Worm (Caenorhabditis elegans) whole organism, late embryonic: Measurements from ENCODE around the gene R05G9.1.

Source experiments
- C08G9.2 ChIP-seq: sonication (generic microtip); optimal IDR thresholded peaks from 2 replicates; lab custom pipeline; 2016; ENCODE audit warnings: mild to moderate bottlenecking, missing genetic modification characterization, moderate library complexity, missing compliant biosample characterization
- C38D4.7 ChIP-seq: fragments of 200-800 bp; sonication (Bioruptor generic); optimal IDR thresholded peaks from 2 replicates; lab custom pipeline; 2018; ENCODE audit warnings: mild to moderate bottlenecking, missing genetic modification characterization, moderate library complexity, missing compliant biosample characterization
- F13H6.1 ChIP-seq: sonication (generic microtip); optimal IDR thresholded peaks from 2 replicates; lab custom pipeline; 2016; ENCODE audit warnings: missing genetic modification characterization, missing compliant biosample characterization
- K02D7.2 ChIP-seq: sonication (generic microtip); optimal IDR thresholded peaks from 2 replicates; lab custom pipeline; 2017; ENCODE audit warnings: mild to moderate bottlenecking, missing genetic modification characterization, missing compliant biosample characterization
- T23F11.4 ChIP-seq: fragments of 200-800 bp; sonication (Bioruptor generic); optimal IDR thresholded peaks from 2 replicates; lab custom pipeline; 2018; ENCODE audit warnings: mild to moderate bottlenecking, missing genetic modification characterization, missing compliant biosample characterization
- Y22D7AL.16 ChIP-seq: sonication (generic microtip); optimal IDR thresholded peaks from 2 replicates; lab custom pipeline; 2016; ENCODE audit warnings: missing genetic modification characterization, missing compliant biosample characterization
- ahr-1 ChIP-seq: sonication (generic microtip); optimal IDR thresholded peaks from 2 replicates; lab custom pipeline; 2016; ENCODE audit warnings: missing genetic modification characterization, missing compliant biosample characterization
- ceh-18 ChIP-seq: sonication (generic microtip); optimal IDR thresholded peaks from 2 replicates; lab custom pipeline; 2016; ENCODE audit warnings: missing genetic modification characterization, missing compliant biosample characterization
- ceh-24 ChIP-seq: sonication (generic microtip); optimal IDR thresholded peaks from 2 replicates; lab custom pipeline; 2016; ENCODE audit warnings: mild to moderate bottlenecking, missing genetic modification characterization, missing compliant biosample characterization
- ceh-30 ChIP-seq: fragments of 150-350 bp; optimal IDR thresholded peaks from 2 replicates; lab custom pipeline; 2014; ENCODE audit warnings: missing biosample characterization, missing genetic modification characterization
- ceh-31 ChIP-seq: sonication (generic microtip); optimal IDR thresholded peaks from 2 replicates; lab custom pipeline; 2016; ENCODE audit warnings: missing genetic modification characterization, missing compliant biosample characterization
- ceh-48 ChIP-seq: sonication (generic microtip); optimal IDR thresholded peaks from 2 replicates; lab custom pipeline; 2016; ENCODE audit warnings: missing genetic modification characterization, inconsistent platforms, missing compliant biosample characterization
- ceh-6 ChIP-seq: fragments of 200-800 bp; sonication (Bioruptor generic); optimal IDR thresholded peaks from 2 replicates; lab custom pipeline; 2018; ENCODE audit warnings: mild to moderate bottlenecking, missing genetic modification characterization, missing compliant biosample characterization
- ceh-9 ChIP-seq: sonication (generic microtip); optimal IDR thresholded peaks from 2 replicates; lab custom pipeline; 2016; ENCODE audit warnings: mild to moderate bottlenecking, missing genetic modification characterization, inconsistent platforms, missing compliant biosample characterization
- che-1 ChIP-seq: sonication (generic microtip); optimal IDR thresholded peaks from 2 replicates; lab custom pipeline; 2016; ENCODE audit warnings: mild to moderate bottlenecking, missing genetic modification characterization, missing compliant biosample characterization
- elt-2 ChIP-seq: sonication (generic microtip); optimal IDR thresholded peaks from 2 replicates; lab custom pipeline; 2016; ENCODE audit warnings: missing genetic modification reagents, missing genetic modification characterization, missing compliant biosample characterization
- elt-4 ChIP-seq: sonication (generic microtip); optimal IDR thresholded peaks from 2 replicates; lab custom pipeline; 2016; ENCODE audit warnings: missing genetic modification characterization, missing compliant biosample characterization
- ets-4 ChIP-seq: sonication (generic microtip); optimal IDR thresholded peaks from 2 replicates; lab custom pipeline; 2016; ENCODE audit warnings: missing genetic modification characterization, missing compliant biosample characterization
- eyg-1 ChIP-seq: sonication (generic microtip); optimal IDR thresholded peaks from 2 replicates; lab custom pipeline; 2016; ENCODE audit warnings: missing genotype, missing genetic modification characterization, missing compliant biosample characterization
- fax-1 ChIP-seq: sonication (generic microtip); optimal IDR thresholded peaks from 2 replicates; lab custom pipeline; 2016; ENCODE audit warnings: missing genotype, missing genetic modification characterization, missing compliant biosample characterization
- hlh-13 ChIP-seq: fragments of 200-800 bp; sonication (Bioruptor generic); optimal IDR thresholded peaks from 2 replicates; lab custom pipeline; 2018; ENCODE audit warnings: mild to moderate bottlenecking, missing genetic modification characterization, missing compliant biosample characterization
- hlh-15 ChIP-seq: sonication (generic microtip); optimal IDR thresholded peaks from 2 replicates; lab custom pipeline; 2016; ENCODE audit warnings: missing genetic modification characterization, missing compliant biosample characterization
- hlh-30 ChIP-seq: sonication (generic microtip); optimal IDR thresholded peaks from 2 replicates; lab custom pipeline; 2017; ENCODE audit warnings: antibody characterized with exemption, missing genetic modification characterization, missing compliant biosample characterization; ENCODE audit not compliant: insufficient read depth
- hlh-6 ChIP-seq: sonication (generic microtip); optimal IDR thresholded peaks from 2 replicates; lab custom pipeline; 2016; ENCODE audit warnings: missing genotype, missing genetic modification characterization, missing compliant biosample characterization
- hlh-8 ChIP-seq: sonication (generic microtip); optimal IDR thresholded peaks from 2 replicates; lab custom pipeline; 2016; ENCODE audit warnings: missing genotype, missing genetic modification characterization, missing compliant biosample characterization
- lim-6 ChIP-seq: sonication (generic microtip); optimal IDR thresholded peaks from 2 replicates; lab custom pipeline; 2016; ENCODE audit warnings: missing genetic modification characterization, missing compliant biosample characterization
- lin-11 ChIP-seq: fragments of 200-800 bp; sonication (Bioruptor generic); optimal IDR thresholded peaks from 2 replicates; lab custom pipeline; 2018; ENCODE audit warnings: mild to moderate bottlenecking, missing genetic modification characterization, missing compliant biosample characterization
- madf-2 ChIP-seq: sonication (generic microtip); optimal IDR thresholded peaks from 2 replicates; lab custom pipeline; 2017; ENCODE audit warnings: missing genetic modification characterization, missing compliant biosample characterization
- mec-3 ChIP-seq: sonication (generic microtip); optimal IDR thresholded peaks from 2 replicates; lab custom pipeline; 2016; ENCODE audit warnings: borderline replicate concordance, missing genetic modification characterization, missing compliant biosample characterization
- nfya-1 ChIP-seq: sonication (generic microtip); optimal IDR thresholded peaks from 2 replicates; lab custom pipeline; 2017; ENCODE audit warnings: missing genetic modification characterization, mild to moderate bottlenecking, missing compliant biosample characterization, antibody characterized with exemption, moderate library complexity
- nhr-11 ChIP-seq: fragments of 150-350 bp; optimal IDR thresholded peaks from 2 replicates; lab custom pipeline; 2014; ENCODE audit warnings: missing biosample characterization, missing genetic modification characterization
- nhr-232 ChIP-seq: sonication (generic microtip); optimal IDR thresholded peaks from 2 replicates; lab custom pipeline; 2016; ENCODE audit warnings: missing genetic modification characterization, missing compliant biosample characterization
- pag-3 ChIP-seq: sonication (generic microtip); optimal IDR thresholded peaks from 2 replicates; lab custom pipeline; 2016; ENCODE audit warnings: missing compliant biosample characterization, missing genetic modification characterization, borderline replicate concordance
- pha-2 ChIP-seq: sonication (generic microtip); optimal IDR thresholded peaks from 2 replicates; lab custom pipeline; 2017; ENCODE audit warnings: mild to moderate bottlenecking, missing genetic modification characterization, missing compliant biosample characterization
- pqm-1 ChIP-seq: sonication (generic microtip); optimal IDR thresholded peaks from 2 replicates; lab custom pipeline; 2016; ENCODE audit warnings: missing genetic modification characterization, missing compliant biosample characterization
- pros-1 ChIP-seq: fragments of 150-350 bp; optimal IDR thresholded peaks from 2 replicates; lab custom pipeline; 2014; ENCODE audit warnings: missing biosample characterization, missing genetic modification reagents, missing genetic modification characterization
- ref-2 ChIP-seq: sonication (generic microtip); optimal IDR thresholded peaks from 2 replicates; lab custom pipeline; 2016; ENCODE audit warnings: missing genetic modification characterization, missing compliant biosample characterization
- sdc-2 ChIP-seq: sonication (generic microtip); optimal IDR thresholded peaks from 2 replicates; lab custom pipeline; 2016; ENCODE audit warnings: missing genotype, missing genetic modification characterization, missing compliant biosample characterization
- sox-2 ChIP-seq: fragments of 200-800 bp; sonication (Bioruptor generic); IDR thresholded peaks from 2 replicates; pipeline ENCODE4 v1.3.6; 2022; ENCODE audit warnings: missing genetic modification reagents, missing genetic modification characterization, missing compliant biosample characterization
- syd-9 ChIP-seq: sonication (generic microtip); optimal IDR thresholded peaks from 2 replicates; lab custom pipeline; 2016; ENCODE audit warnings: mild to moderate bottlenecking, missing genetic modification characterization, moderate library complexity, missing compliant biosample characterization
- tbx-2 ChIP-seq: sonication (generic microtip); optimal IDR thresholded peaks from 2 replicates; lab custom pipeline; 2016; ENCODE audit warnings: missing genetic modification characterization, missing compliant biosample characterization
- tbx-7 ChIP-seq: sonication (generic microtip); optimal IDR thresholded peaks from 2 replicates; lab custom pipeline; 2016; ENCODE audit warnings: missing genotype, missing genetic modification characterization, missing compliant biosample characterization
- ttx-3 ChIP-seq: sonication (generic microtip); optimal IDR thresholded peaks from 2 replicates; lab custom pipeline; 2016; ENCODE audit warnings: missing genetic modification reagents, missing genetic modification characterization, missing compliant biosample characterization
- unc-3 ChIP-seq, 2 experiments: fragments of 200-800 bp in 1 of 2; sonication (Bioruptor generic) in 1 of 2; sonication (generic microtip) in 1 of 2; conservative IDR thresholded peaks in 1 of 2; optimal IDR thresholded peaks in 1 of 2; 2 replicates each; pipeline versions ENCODE4 v1.3.6 to Lab custom; 2016 to 2022; ENCODE audit warnings: missing compliant biosample characterization in 2 of 2, missing genetic modification characterization in 2 of 2, missing genetic modification reagents in 1 of 2
- unc-86 ChIP-seq: sonication (generic microtip); optimal IDR thresholded peaks from 2 replicates; lab custom pipeline; 2016; ENCODE audit warnings: missing genetic modification characterization, missing compliant biosample characterization
- zip-5 ChIP-seq: sonication (generic microtip); optimal IDR thresholded peaks from 2 replicates; lab custom pipeline; 2016; ENCODE audit warnings: missing genetic modification characterization, missing compliant biosample characterization

Gene R05G9.1

ce11 chrII:6489711-6490184, 13.2 kb upstream of the R05G9.1 start, which contains the start of the genes snr-3 and rsp-5:
TSS of gene snr-3 (minus strand) at chrII:6489761.
TSS of gene rsp-5 (plus strand) at chrII:6490165.
- TF ChIP-seq ceh-6 (no peak), ceh-48 (no peak), nfya-1 (peak; percentile 79), F13H6.1 (tag; lab: Kevin White, UChicago) (no peak), ttx-3 (no peak), T23F11.4 (GFP tag; lab: Kevin White, UChicago) (no peak), ets-4 (tag; lab: Kevin White, UChicago) (no peak), elt-2 (tag; lab: Kevin White, UChicago) (no peak), tbx-2 (peak; percentile 8), hlh-15 (no peak), nhr-11 (no peak), sdc-2 (tag; lab: Kevin White, UChicago) (no peak), pqm-1 (tag; lab: Kevin White, UChicago) (no peak), ceh-30 (tag; lab: Kevin White, UChicago) (no peak)

DNA sequence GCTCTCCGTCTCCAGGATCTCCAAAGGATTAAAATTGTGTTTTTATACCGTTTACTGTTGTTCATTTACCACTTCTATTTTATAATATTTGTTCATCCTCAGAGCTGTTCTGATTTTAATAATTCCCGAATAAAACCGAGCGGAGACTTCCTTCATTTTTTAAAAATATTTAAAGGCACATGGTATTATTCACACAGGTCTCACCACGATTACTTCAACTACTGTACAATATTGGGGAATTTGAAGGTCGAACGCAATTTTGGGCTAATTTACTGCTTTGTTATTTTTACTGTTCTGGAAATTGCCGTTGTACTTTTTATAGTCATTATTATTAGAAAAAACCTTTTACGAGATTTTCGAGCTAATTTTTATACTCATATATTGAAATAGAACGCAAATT, 11.8 kb upstream of the R05G9.1 start:
- TF ChIP-seq eyg-1 (tag; lab: Kevin White, UChicago), result no peak
- no peak for TF ChIP-seq unc-86 (tag; lab: Kevin White, UChicago)
- no peak for TF ChIP-seq nhr-232 (tag; lab: Kevin White, UChicago)
- no peak for TF ChIP-seq elt-2 (tag; lab: Kevin White, UChicago)
- TF ChIP-seq zip-5, result no peak
- TF ChIP-seq ceh-9 (tag; lab: Kevin White, UChicago), result no peak
- no peak for TF ChIP-seq pag-3 (tag; lab: Kevin White, UChicago)
- no peak for TF ChIP-seq hlh-8

DNA sequence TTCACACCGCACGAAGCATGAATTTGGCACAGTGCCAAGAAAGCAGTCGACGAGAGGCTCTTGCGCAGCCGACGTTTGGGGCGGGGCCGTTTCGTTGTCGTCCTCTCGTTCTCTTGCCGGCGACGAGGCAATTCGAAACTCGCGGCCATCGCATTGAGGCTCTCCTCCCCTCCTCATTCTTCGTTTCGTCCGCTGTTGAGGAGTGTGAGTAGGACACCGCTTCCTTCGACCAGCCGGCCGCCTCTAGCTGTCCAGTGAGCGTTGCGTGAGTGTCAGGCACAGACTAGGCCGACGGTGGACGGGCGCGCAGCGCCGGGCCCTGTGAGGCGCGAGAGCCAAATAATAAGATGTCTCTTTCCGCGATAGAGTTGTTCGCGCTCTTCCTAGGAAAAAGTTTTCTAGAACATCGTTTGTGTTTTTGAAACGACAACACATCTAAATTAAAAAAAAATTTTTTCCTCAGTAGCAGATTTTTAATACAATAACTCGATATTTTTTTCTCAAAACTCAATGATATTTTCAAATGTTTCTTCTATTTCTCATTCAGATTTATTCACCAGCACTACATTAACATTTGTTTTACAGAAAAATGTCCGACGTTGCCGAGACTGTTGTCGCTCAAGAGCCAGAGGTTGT, 11.0 kb upstream of the R05G9.1 start, which contains the start of the genes T28D9.11 and T28D9.1:
Gene T28D9.11 (minus strand): TSS at position 177 of the 636 bp plus-strand sequence.
Gene T28D9.1 (plus strand): TSS at position 586 of the 636 bp plus-strand sequence.
- TF ChIP-seq K02D7.2, result no peak
- TF ChIP-seq nhr-232 (tag; lab: Kevin White, UChicago), result no peak
- no peak for TF ChIP-seq Y22D7AL.16 (tag; lab: Kevin White, UChicago)
- TF ChIP-seq nfya-1, result peak; percentile 64
- TF ChIP-seq ceh-24, result no peak
- no peak for TF ChIP-seq mec-3 (tag; lab: Kevin White, UChicago)
- TF ChIP-seq ceh-18 (tag; lab: Kevin White, UChicago), result peak; percentile 27
- no peak for TF ChIP-seq nhr-11
- TF ChIP-seq hlh-15, result no peak
- TF ChIP-seq sdc-2 (tag; lab: Kevin White, UChicago), result peak; percentile 37
- TF ChIP-seq elt-4 (tag; lab: Kevin White, UChicago), result no peak
- peak; percentile 80 for TF ChIP-seq ceh-31 (tag; lab: Kevin White, UChicago)
- TF ChIP-seq ceh-48, result no peak
- peak; percentile 49 for TF ChIP-seq C08G9.2
- no peak for TF ChIP-seq pha-2 (tag; lab: Kevin White, UChicago)
- 0 out of 2 replicates have a peak, but pooled peaks have one; percentile 10 for TF ChIP-seq sox-2 (GFP tag; lab: Robert Waterston, UW)
- no peak; the same call in 1 of the 2 replicates for TF ChIP-seq unc-3 (GFP tag; conservative IDR thresholded peaks at IDR 0.05; lab: Robert Waterston, UW)
- no peak for TF ChIP-seq unc-3 (tag; optimal IDR thresholded peaks at IDR 0.05; lab: Kevin White, UChicago)
- no peak for TF ChIP-seq tbx-7 (tag; lab: Kevin White, UChicago)
- TF ChIP-seq syd-9 (tag; lab: Kevin White, UChicago), result peak; percentile 61
- peak; percentile 7 for TF ChIP-seq eyg-1 (tag; lab: Kevin White, UChicago)
- no peak for TF ChIP-seq ceh-9 (tag; lab: Kevin White, UChicago)
- peak; percentile 67 for TF ChIP-seq tbx-2
- TF ChIP-seq lin-11 (tag; lab: Kevin White, UChicago), result no peak
- TF ChIP-seq ahr-1, result no peak
- no peak for TF ChIP-seq che-1 (tag; lab: Kevin White, UChicago)
- no peak for TF ChIP-seq madf-2 (tag; lab: Kevin White, UChicago)
- peak; percentile 38 for TF ChIP-seq T23F11.4 (GFP tag; lab: Kevin White, UChicago)
- TF ChIP-seq elt-2 (tag; lab: Kevin White, UChicago), result no peak
- TF ChIP-seq hlh-30 (tag; lab: Kevin White, UChicago), result no peak
- no peak for TF ChIP-seq hlh-8
- peak; percentile 49 for TF ChIP-seq pros-1 (tag; lab: Kevin White, UChicago)
- TF ChIP-seq lim-6, result no peak
- peak; percentile 16 for TF ChIP-seq hlh-6 (tag; lab: Kevin White, UChicago)
- no peak for TF ChIP-seq hlh-13 (GFP tag; lab: Kevin White, UChicago)
- peak; percentile 41 for TF ChIP-seq ref-2
- TF ChIP-seq C38D4.7 (GFP tag; lab: Kevin White, UChicago), result peak; percentile 44
- no peak for TF ChIP-seq ceh-30 (tag; lab: Kevin White, UChicago)
- peak; percentile 32 for TF ChIP-seq fax-1 (tag; lab: Kevin White, UChicago)
